Worm (Caenorhabditis elegans) whole organism, early embryonic: ENCODE measurements around the gene crb-1.

Experiments used
- B0310.2 ChIP-seq: sonication (generic microtip); optimal IDR thresholded peaks from 2 replicates; lab custom pipeline; 2016; ENCODE audit warnings: mild to moderate bottlenecking, missing genetic modification characterization, missing compliant biosample characterization
- F13C5.2 ChIP-seq: sonication (generic microtip); optimal IDR thresholded peaks from 2 replicates; lab custom pipeline; 2017; ENCODE audit warnings: mild to moderate bottlenecking, missing genetic modification characterization, inconsistent platforms, missing compliant biosample characterization
- aly-1 ChIP-seq: sonication (generic microtip); optimal IDR thresholded peaks from 2 replicates; lab custom pipeline; 2016; ENCODE audit warnings: missing genetic modification characterization, missing compliant biosample characterization
- ama-1 ChIP-seq: fragments of 150-350 bp; optimal IDR thresholded peaks from 2 replicates; lab custom pipeline; 2014
- ceh-13 ChIP-seq: fragments of 200-800 bp; sonication (Bioruptor generic); optimal IDR thresholded peaks from 2 replicates; lab custom pipeline; 2018; ENCODE audit warnings: mild to moderate bottlenecking, missing genetic modification characterization, missing compliant biosample characterization
- ceh-36 ChIP-seq: sonication (generic microtip); optimal IDR thresholded peaks from 2 replicates; lab custom pipeline; 2016; ENCODE audit warnings: missing genetic modification characterization, inconsistent platforms, missing compliant biosample characterization
- ets-7 ChIP-seq: sonication (generic microtip); optimal IDR thresholded peaks from 2 replicates; lab custom pipeline; 2016; ENCODE audit warnings: missing genotype, missing genetic modification characterization, missing compliant biosample characterization
- flt-1 ChIP-seq: fragments of 200-800 bp; sonication (Bioruptor generic); IDR thresholded peaks from 2 replicates; pipeline ENCODE4 v1.3.6; 2022; ENCODE audit warnings: missing genetic modification characterization, missing compliant biosample characterization
- hmbx-1 ChIP-seq: sonication (generic microtip); optimal IDR thresholded peaks from 2 replicates; lab custom pipeline; 2016; ENCODE audit warnings: mild to moderate bottlenecking, missing genetic modification characterization, missing compliant biosample characterization
- hmg-4 ChIP-seq: fragments of 200-800 bp; sonication (Bioruptor generic); optimal IDR thresholded peaks from 2 replicates; lab custom pipeline; 2018; ENCODE audit warnings: mild to moderate bottlenecking, missing genetic modification characterization, missing compliant biosample characterization
- hnd-1 ChIP-seq: sonication (generic microtip); optimal IDR thresholded peaks from 2 replicates; lab custom pipeline; 2016; ENCODE audit warnings: missing genetic modification characterization, missing compliant biosample characterization
- pes-1 ChIP-seq: fragments of 200-800 bp; sonication (Bioruptor generic); IDR thresholded peaks from 2 replicates; pipeline ENCODE4 v1.3.6; 2022; ENCODE audit warnings: missing genetic modification reagents, missing genetic modification characterization, missing compliant biosample characterization
- scrt-1 ChIP-seq: fragments of 200-800 bp; sonication (Bioruptor generic); IDR thresholded peaks from 2 replicates; pipeline ENCODE4 v1.3.6; 2022; ENCODE audit warnings: missing genetic modification characterization, missing compliant biosample characterization
- sea-1 ChIP-seq: fragments of 200-800 bp; sonication (Bioruptor generic); conservative IDR thresholded peaks from 2 replicates; pipeline ENCODE4 v1.3.6; 2022; ENCODE audit warnings: missing genetic modification characterization, missing compliant biosample characterization
- tbx-11 ChIP-seq: fragments of 200-800 bp; sonication (Bioruptor generic); IDR thresholded peaks from 2 replicates; pipeline ENCODE4 v1.3.6; 2022; ENCODE audit warnings: missing genetic modification characterization, missing compliant biosample characterization
- tbx-37 ChIP-seq: fragments of 200-800 bp; sonication (Bioruptor generic); conservative IDR thresholded peaks from 2 replicates; pipeline ENCODE4 v1.3.6; 2022; ENCODE audit warnings: missing genetic modification reagents, missing genetic modification characterization, missing compliant biosample characterization
- tra-4 ChIP-seq: sonication (generic microtip); optimal IDR thresholded peaks from 2 replicates; lab custom pipeline; 2017; ENCODE audit warnings: missing genetic modification characterization, missing compliant biosample characterization

Gene crb-1

DNA sequence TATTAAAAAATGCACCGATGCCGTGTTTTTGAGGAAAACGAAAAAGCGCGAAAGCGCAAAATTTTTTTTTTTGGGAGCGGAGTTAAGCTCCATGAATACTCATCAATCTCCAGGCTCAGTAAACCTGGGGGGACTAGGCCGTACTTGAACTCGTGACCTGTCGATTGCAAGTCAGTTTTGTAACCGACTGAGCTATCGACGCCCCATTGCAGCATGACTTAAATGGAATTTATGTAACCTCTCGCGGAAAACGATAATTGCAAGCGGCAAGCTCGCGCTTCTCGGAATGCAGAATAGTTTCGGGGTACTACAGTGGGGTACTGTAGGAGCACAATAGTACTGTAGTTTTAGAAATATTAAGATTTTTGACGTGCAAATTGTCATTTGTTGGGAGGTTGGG lies 13.4 kb downstream of the crb-1 start:
- TF ChIP-seq ama-1 (lab: Kevin White, UChicago) (no peak), hnd-1 (tag; lab: Kevin White, UChicago) (no peak), B0310.2 (no peak), F13C5.2 (no peak), aly-1 (tag; lab: Kevin White, UChicago) (no peak), sea-1 (GFP tag; lab: Robert Waterston, UW) (no peak), hmbx-1 (tag; lab: Kevin White, UChicago) (no peak), ets-7 (tag; lab: Kevin White, UChicago) (no peak), ceh-13 (no peak), tbx-11 (GFP tag; lab: Robert Waterston, UW) (no peak), hmg-4 (GFP tag; lab: Kevin White, UChicago) (no peak), tra-4 (tag; lab: Kevin White, UChicago) (no peak), pes-1 (GFP tag; lab: Robert Waterston, UW) (no peak), ceh-36 (tag; lab: Kevin White, UChicago) (no peak), tbx-37 (GFP tag; lab: Robert Waterston, UW) (no peak), flt-1 (no peak), scrt-1 (GFP tag; lab: Robert Waterston, UW) (no peak)

DNA sequence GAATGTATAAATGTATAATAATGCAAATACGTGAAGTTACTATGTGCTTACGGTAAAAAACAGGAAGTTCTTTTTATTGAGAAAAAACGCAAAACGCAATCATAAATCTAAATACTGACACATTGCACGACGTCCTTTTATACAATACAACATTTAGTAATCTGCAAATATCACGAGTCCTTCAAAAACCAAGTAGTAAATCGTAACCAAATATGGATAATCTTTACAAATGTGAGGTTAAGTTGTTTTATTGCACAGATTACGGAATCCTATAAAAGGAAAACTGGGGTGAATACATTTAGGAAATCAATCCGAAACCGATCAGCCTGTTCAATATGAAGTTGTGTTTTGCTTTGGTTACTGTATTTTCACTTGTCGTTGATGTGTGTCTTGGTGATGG lies 15.5 kb downstream of the crb-1 start, which contains the start of gene F11C7.7:
TSS of gene F11C7.7 (plus strand) at position 301 of the 400 bp plus-strand sequence.
- TF ChIP-seq tbx-37 (GFP tag; lab: Robert Waterston, UW), result no peak
- TF ChIP-seq ets-7 (tag; lab: Kevin White, UChicago), result no peak
- TF ChIP-seq tbx-11 (GFP tag; lab: Robert Waterston, UW), result no peak
- TF ChIP-seq hmbx-1 (tag; lab: Kevin White, UChicago), result no peak
- no peak for TF ChIP-seq scrt-1 (GFP tag; lab: Robert Waterston, UW)
- TF ChIP-seq aly-1 (tag; lab: Kevin White, UChicago), result no peak
- no peak for TF ChIP-seq pes-1 (GFP tag; lab: Robert Waterston, UW)
- no peak for TF ChIP-seq flt-1
- no peak for TF ChIP-seq B0310.2
- no peak for TF ChIP-seq ama-1 (lab: Kevin White, UChicago)
- no peak for TF ChIP-seq tra-4 (tag; lab: Kevin White, UChicago)
- TF ChIP-seq ceh-13, result no peak
- no peak for TF ChIP-seq hnd-1 (tag; lab: Kevin White, UChicago)
- no peak for TF ChIP-seq sea-1 (GFP tag; lab: Robert Waterston, UW)
- no peak for TF ChIP-seq ceh-36 (tag; lab: Kevin White, UChicago)
- TF ChIP-seq hmg-4 (GFP tag; lab: Kevin White, UChicago), result no peak
- no peak for TF ChIP-seq F13C5.2

DNA sequence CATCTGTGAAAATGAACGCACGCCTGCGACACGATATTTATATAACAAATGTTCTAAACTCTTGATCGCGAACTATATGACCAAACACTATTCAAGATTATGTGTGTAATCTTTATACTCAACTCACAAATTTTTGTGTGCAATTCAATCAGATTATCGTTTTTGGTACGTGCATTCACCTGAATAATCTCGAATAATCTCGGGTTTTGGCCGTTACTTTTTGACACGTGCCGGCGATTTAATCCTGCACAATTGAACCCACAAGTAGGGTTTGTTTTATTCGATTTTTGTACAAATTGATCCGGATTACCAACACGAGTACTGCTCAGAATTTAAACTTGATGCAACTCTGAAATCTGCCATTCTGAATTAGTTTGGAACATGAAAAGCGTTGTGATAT lies 17.4 kb downstream of the crb-1 start, which contains the start of the genes vap-1 and F11C7.2:
TSS of gene vap-1 (minus strand) at position 101 of the 400 bp plus-strand sequence.
TSS of gene F11C7.2 (plus strand) at position 359 of the 400 bp plus-strand sequence.
- no peak for TF ChIP-seq ama-1 (lab: Kevin White, UChicago)
- no peak for TF ChIP-seq ets-7 (tag; lab: Kevin White, UChicago)

DNA sequence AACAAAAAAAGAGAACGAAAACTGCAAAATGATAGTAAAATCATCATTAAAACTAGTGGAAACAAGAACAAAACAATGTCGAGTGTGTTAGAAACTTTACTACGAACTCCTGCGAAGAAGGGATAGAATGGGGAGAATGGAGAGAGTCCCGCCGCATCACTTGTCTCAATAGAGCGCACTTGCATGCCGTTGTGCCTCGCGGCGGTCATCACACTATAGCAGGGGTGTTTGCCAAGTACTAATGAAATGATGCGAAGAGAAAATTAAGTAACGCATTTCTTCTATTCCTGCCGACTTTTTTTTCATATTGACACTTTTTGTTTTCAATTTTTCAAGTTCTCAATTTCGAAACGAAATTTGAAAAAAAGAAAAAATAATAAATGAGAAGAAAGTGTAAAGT lies 21.6 kb downstream of the crb-1 start:
- peak; percentile 71 for TF ChIP-seq F13C5.2
- peak; percentile 60 for TF ChIP-seq hmg-4 (GFP tag; lab: Kevin White, UChicago)
- no peak for TF ChIP-seq ceh-13

DNA sequence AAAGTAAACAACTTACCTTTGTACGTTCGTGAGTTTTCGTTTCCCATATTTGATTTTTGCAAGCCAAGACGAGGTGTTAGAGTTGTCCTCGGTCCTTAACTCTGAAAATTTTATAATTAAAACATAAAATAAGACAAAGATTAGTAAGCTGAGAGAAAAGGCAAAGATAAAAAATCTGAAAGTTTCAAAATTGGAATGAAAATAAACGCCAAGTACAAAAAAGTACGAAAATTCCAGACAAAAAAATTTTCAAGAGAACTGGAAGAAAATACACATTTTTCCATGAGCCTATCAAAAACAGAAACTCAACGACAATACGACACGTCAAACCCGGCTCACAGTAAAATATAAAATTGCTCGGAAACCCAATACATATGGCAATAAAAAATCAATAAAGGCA lies 22.3 kb downstream of the crb-1 start, which contains the start of gene F10D7.5:
TSS of gene F10D7.5 (minus strand) at position 101 of the 400 bp plus-strand sequence.
- TF ChIP-seq B0310.2, result no peak
- no peak for TF ChIP-seq tbx-37 (GFP tag; lab: Robert Waterston, UW)
- no peak for TF ChIP-seq aly-1 (tag; lab: Kevin White, UChicago)

DNA sequence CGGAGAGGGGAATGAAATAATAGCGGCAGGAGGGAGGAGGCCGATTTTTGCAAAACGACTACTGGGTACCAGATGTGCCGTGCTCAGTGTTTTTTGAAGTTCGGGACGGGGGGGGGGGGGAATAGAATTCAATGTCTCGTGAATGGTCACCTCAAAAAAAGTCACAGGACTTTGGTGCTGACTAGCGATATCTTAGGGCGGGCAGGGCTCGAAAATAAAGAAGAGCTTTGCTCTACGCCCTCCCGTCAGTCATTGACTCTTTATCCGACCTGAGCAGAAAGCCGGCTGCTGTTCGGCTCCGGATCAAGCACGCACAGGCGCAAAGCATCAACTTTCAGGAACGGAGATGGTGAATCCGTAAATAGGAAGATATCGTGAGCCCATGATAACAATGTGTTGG lies 23.3 kb downstream of the crb-1 start:
- TF ChIP-seq aly-1 (tag; lab: Kevin White, UChicago) (no peak), hmbx-1 (tag; lab: Kevin White, UChicago) (no peak), pes-1 (GFP tag; lab: Robert Waterston, UW) (no peak), tbx-11 (GFP tag; lab: Robert Waterston, UW) (no peak), ceh-13 (no peak), hnd-1 (tag; lab: Kevin White, UChicago) (no peak), sea-1 (GFP tag; lab: Robert Waterston, UW) (no peak), ets-7 (tag; lab: Kevin White, UChicago) (no peak), ceh-36 (tag; lab: Kevin White, UChicago) (no peak), hmg-4 (GFP tag; lab: Kevin White, UChicago) (no peak), tbx-37 (GFP tag; lab: Robert Waterston, UW) (no peak), tra-4 (tag; lab: Kevin White, UChicago) (no peak), scrt-1 (GFP tag; lab: Robert Waterston, UW) (no peak), B0310.2 (no peak), ama-1 (lab: Kevin White, UChicago) (no peak), flt-1 (no peak), F13C5.2 (no peak)

DNA sequence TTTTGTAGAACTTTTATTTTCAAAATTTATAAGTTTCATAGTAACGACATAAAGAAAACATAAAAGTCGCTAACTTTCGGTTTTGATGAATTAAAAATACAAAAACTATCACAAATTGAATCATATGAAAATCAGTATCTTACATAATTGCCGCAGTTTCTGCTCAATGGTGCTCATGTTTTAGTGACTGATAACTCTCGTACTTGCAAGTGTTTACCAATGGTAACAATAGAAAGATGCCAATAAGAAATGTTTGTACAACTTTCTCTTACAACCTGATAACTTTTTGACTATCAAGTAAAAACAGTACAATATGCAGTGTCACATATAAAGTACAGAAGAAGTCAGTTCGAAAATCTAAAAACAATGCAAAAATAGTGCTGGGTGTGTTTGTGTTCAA lies 27.7 kb downstream of the crb-1 start:
- TF ChIP-seq F13C5.2, result no peak
- no peak for TF ChIP-seq hmbx-1 (tag; lab: Kevin White, UChicago)
- TF ChIP-seq pes-1 (GFP tag; lab: Robert Waterston, UW), result no peak

DNA sequence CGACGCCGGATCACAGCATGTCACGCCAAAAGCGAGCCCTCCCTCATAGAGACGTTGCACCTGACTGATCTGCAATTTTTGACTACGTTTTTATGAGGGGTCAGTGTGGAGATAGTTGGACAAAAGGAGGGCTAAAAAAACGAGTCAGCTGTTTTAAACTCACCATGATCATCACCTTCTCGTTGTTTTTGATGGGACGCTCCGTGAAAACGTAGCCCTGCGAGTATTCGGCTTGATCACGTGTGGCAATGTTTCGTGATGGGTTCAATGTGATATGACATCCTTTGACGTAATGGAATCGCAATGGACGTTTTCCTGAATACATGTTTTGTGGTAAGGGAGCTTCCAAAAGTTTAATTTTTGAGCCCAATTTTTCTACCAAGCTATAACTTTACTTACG lies 28.7 kb downstream of the crb-1 start:
- TF ChIP-seq sea-1 (GFP tag; lab: Robert Waterston, UW) (no peak), ets-7 (tag; lab: Kevin White, UChicago) (no peak), tra-4 (tag; lab: Kevin White, UChicago) (no peak), tbx-11 (GFP tag; lab: Robert Waterston, UW) (no peak), ceh-13 (no peak)
